Worm (Caenorhabditis elegans) whole organism, mixed stage, embryonic: Measurements from ENCODE around the gene C35D10.17.

Source experiments
- ceh-39 ChIP-seq: fragments of 150-350 bp; optimal IDR thresholded peaks from 2 replicates; lab custom pipeline; 2014; ENCODE audit warnings: missing biosample characterization, missing genetic modification characterization
- elt-1 ChIP-seq: sonication (generic microtip); optimal IDR thresholded peaks from 2 replicates; lab custom pipeline; 2017; ENCODE audit warnings: missing genetic modification characterization, mild to moderate bottlenecking, missing compliant biosample characterization, antibody characterized with exemption, moderate library complexity, borderline replicate concordance; ENCODE audit not compliant: insufficient read depth
- lin-13 ChIP-seq: fragments of 150-350 bp; optimal IDR thresholded peaks from 2 replicates; lab custom pipeline; 2014; ENCODE audit warnings: missing biosample characterization, missing genetic modification characterization
- lin-32 ChIP-seq: fragments of 200-800 bp; sonication (Bioruptor generic); optimal IDR thresholded peaks from 2 replicates; lab custom pipeline; 2018; ENCODE audit warnings: mild to moderate bottlenecking, missing genetic modification characterization, missing compliant biosample characterization
- nhr-237 ChIP-seq: fragments of 150-350 bp; optimal IDR thresholded peaks from 2 replicates; lab custom pipeline; 2014; ENCODE audit warnings: missing biosample characterization, missing genetic modification characterization
- nhr-28 ChIP-seq: fragments of 150-350 bp; optimal IDR thresholded peaks from 2 replicates; lab custom pipeline; 2014; ENCODE audit warnings: missing biosample characterization, missing genetic modification characterization
- nhr-76 ChIP-seq: sonication (generic microtip); optimal IDR thresholded peaks from 2 replicates; lab custom pipeline; 2017; ENCODE audit warnings: missing biosample characterization, missing genetic modification characterization
- sptf-1 ChIP-seq: sonication (generic microtip); optimal IDR thresholded peaks from 2 replicates; lab custom pipeline; 2017; ENCODE audit warnings: mild to moderate bottlenecking, missing genetic modification characterization, moderate library complexity, missing compliant biosample characterization
- unc-120 ChIP-seq: sonication (generic microtip); optimal IDR thresholded peaks from 2 replicates; lab custom pipeline; 2017; ENCODE audit warnings: missing genetic modification characterization, missing compliant biosample characterization; ENCODE audit not compliant: poor library complexity, severe bottlenecking
- ztf-11 ChIP-seq: fragments of 150-350 bp; optimal IDR thresholded peaks from 2 replicates; lab custom pipeline; 2014; ENCODE audit warnings: missing biosample characterization, missing genetic modification characterization

- no peak for TF ChIP-seq elt-1 (tag; lab: Kevin White, UChicago)
- no peak for TF ChIP-seq lin-32 (GFP tag; lab: Kevin White, UChicago)
- no peak for TF ChIP-seq nhr-28 (tag; lab: Kevin White, UChicago)
- no peak for TF ChIP-seq nhr-237 (tag; lab: Kevin White, UChicago)
- TF ChIP-seq lin-13 (tag; lab: Kevin White, UChicago) = no peak
- TF ChIP-seq nhr-76 (tag; lab: Kevin White, UChicago) = no peak
- no peak for TF ChIP-seq sptf-1 (tag; lab: Kevin White, UChicago)
- TF ChIP-seq ceh-39 (tag; lab: Kevin White, UChicago) = no peak
- no peak for TF ChIP-seq unc-120 (tag; lab: Kevin White, UChicago)
- no peak for TF ChIP-seq ztf-11
These were observed 49.6 kb upstream of the C35D10.17 start, which contains the start of gene F26A1.4 for ce11 chrIII:4817240-4817639.
